Worm (Caenorhabditis elegans): Measurements from ENCODE around the gene R151.2.

The R151.2 gene

ce11 chrIII:7235660-7236059, 25.9 kb downstream of the R151.2 start:
- peak; percentile 85 for TF ChIP-seq set-16 (GFP tag; IDR thresholded peaks at IDR 0.05)

ce11 chrIII:7238727-7239126, 29.0 kb downstream of the R151.2 start, which contains the start of gene pars-1:
Gene pars-1 (plus strand): TSS chrIII:7239027.
- TF ChIP-seq attf-4 (tag; optimal IDR thresholded peaks at IDR 0.05) (no peak), php-3 (GFP tag; IDR thresholded peaks at IDR 0.05) (no peak), arid-1 (GFP tag; conservative IDR thresholded peaks at IDR 0.05) (no peak), madf-5 (GFP tag; IDR thresholded peaks at IDR 0.05) (no peak), nhr-11 (tag; optimal IDR thresholded peaks at IDR 0.05) (no peak), snpc-4 (tag; optimal IDR thresholded peaks at IDR 0.05) (no peak), nhr-41 (GFP tag; IDR thresholded peaks at IDR 0.05) (no peak), zip-2 (tag; optimal IDR thresholded peaks at IDR 0.05) (peak; percentile 46), Y105C5A.15 (GFP tag; IDR thresholded peaks at IDR 0.05) (no peak)

ce11 chrIII:7239416-7239815, 29.6 kb downstream of the R151.2 start:
- peak in 1 of 2 experiments; percentile 90 for TF ChIP-seq unc-62 (GFP tag; optimal IDR thresholded peaks at IDR 0.05 in 1 of 2)
- no peak for TF ChIP-seq unc-62 (tag; optimal IDR thresholded peaks at IDR 0.05)
- no peak for TF ChIP-seq lin-13 (GFP tag; optimal IDR thresholded peaks at IDR 0.05)

ce11 chrIII:7241065-7241464, 31.3 kb downstream of the R151.2 start, which contains the start of gene ztf-31:
Gene ztf-31 (plus strand): TSS chrIII:7241365.
- no peak for TF ChIP-seq R02D3.7 (tag; optimal IDR thresholded peaks at IDR 0.05)
- TF ChIP-seq nhr-28 (tag; optimal IDR thresholded peaks at IDR 0.05), result no peak
- TF ChIP-seq pha-4 (GFP tag; IDR thresholded peaks at IDR 0.05), result no peak
- no peak for TF ChIP-seq pha-4 (tag; optimal IDR thresholded peaks at IDR 0.05)
- no peak for TF ChIP-seq snpc-1.2 (GFP tag; IDR thresholded peaks at IDR 0.05)
- TF ChIP-seq ceh-32 (tag; optimal IDR thresholded peaks at IDR 0.05; ENCODE audit: poor library complexity), result no peak
- TF ChIP-seq tag-97 (GFP tag; IDR thresholded peaks at IDR 0.05), result no peak
- TF ChIP-seq ceh-28 (tag; optimal IDR thresholded peaks at IDR 0.05), result no peak
- no peak for TF ChIP-seq daf-19 (GFP tag; conservative IDR thresholded peaks at IDR 0.05)
- TF ChIP-seq mxl-2 (GFP tag; conservative IDR thresholded peaks at IDR 0.05), result no peak
- TF ChIP-seq lin-15B (tag; optimal IDR thresholded peaks at IDR 0.05), result no peak
- TF ChIP-seq dmd-8 (GFP tag; IDR thresholded peaks at IDR 0.05), result no peak
- no peak for TF ChIP-seq lin-38 (GFP tag; IDR thresholded peaks at IDR 0.05)
- no peak for TF ChIP-seq nhr-41 (GFP tag; IDR thresholded peaks at IDR 0.05)

ce11 chrIII:7242988-7243387, 33.2 kb downstream of the R151.2 start, which contains the start of gene osm-10:
Gene osm-10 (plus strand): TSS chrIII:7243280.
- TF ChIP-seq aha-1 (tag) (peak; percentile 52), zip-11 (GFP tag; IDR thresholded peaks at IDR 0.05) (no peak)

ce11 chrIII:7246389-7246788, 36.6 kb downstream of the R151.2 start:
- peak; percentile 59 for TF ChIP-seq ces-1 (GFP tag; optimal IDR thresholded peaks at IDR 0.05)
- TF ChIP-seq fkh-10 (GFP tag; optimal IDR thresholded peaks at IDR 0.05), result peak; percentile 64
- no peak for TF ChIP-seq unc-39 (tag; optimal IDR thresholded peaks at IDR 0.05)
- TF ChIP-seq dmd-8 (GFP tag; IDR thresholded peaks at IDR 0.05), result no peak
- no peak for TF ChIP-seq egl-43 (GFP tag; IDR thresholded peaks at IDR 0.05)

ce11 chrIII:7247740-7248139, 38.0 kb downstream of the R151.2 start, which contains the start of gene zmp-6:
Gene zmp-6 (minus strand): TSS chrIII:7247840.
- TF ChIP-seq unc-39 (tag; optimal IDR thresholded peaks at IDR 0.05), result no peak
- no peak for TF ChIP-seq ztf-7 (tag; optimal IDR thresholded peaks at IDR 0.05)
- TF ChIP-seq nhr-28 (tag; optimal IDR thresholded peaks at IDR 0.05), result no peak
- peak in 1 of 2 experiments; percentile 44 for TF ChIP-seq unc-62 (GFP tag; optimal IDR thresholded peaks at IDR 0.05 in 1 of 2)
- TF ChIP-seq unc-62 (tag; optimal IDR thresholded peaks at IDR 0.05), result no peak
- TF ChIP-seq zag-1 (tag; optimal IDR thresholded peaks at IDR 0.05), result no peak
